Fruit fly (Drosophila melanogaster) whole organism, embryonic: ENCODE data around the gene CG7685.

Experiments used
- CG10979 ChIP-seq: fragments of 200-800 bp; sonication (Bioruptor generic); optimal IDR thresholded peaks from 2 replicates; lab custom pipeline; 2018; ENCODE audit warnings: missing biosample characterization, mild to moderate bottlenecking, missing genetic modification characterization, moderate library complexity
- CG11398 ChIP-seq: fragments of 200-800 bp; sonication (Bioruptor generic); optimal IDR thresholded peaks from 2 replicates; lab custom pipeline; 2016; ENCODE audit warnings: missing biosample characterization, missing genetic modification characterization
- CG12769 ChIP-seq: fragments of 200-800 bp; sonication (Bioruptor generic); optimal IDR thresholded peaks from 2 replicates; lab custom pipeline; 2019; ENCODE audit warnings: missing biosample characterization, mild to moderate bottlenecking, missing genetic modification characterization, moderate library complexity
- CG13296 ChIP-seq: fragments of 200-800 bp; sonication (Bioruptor generic); optimal IDR thresholded peaks from 3 replicates; lab custom pipeline; 2018; ENCODE audit warnings: missing biosample characterization, mild to moderate bottlenecking, missing genetic modification characterization
- CG13624 ChIP-seq: fragments of 200-800 bp; sonication (Bioruptor generic); optimal IDR thresholded peaks from 2 replicates; lab custom pipeline; 2016; ENCODE audit warnings: missing biosample characterization, missing genetic modification characterization
- CG15073 ChIP-seq: fragments of 200-800 bp; sonication (Bioruptor generic); optimal IDR thresholded peaks from 2 replicates; lab custom pipeline; 2016; ENCODE audit warnings: missing biosample characterization, missing genetic modification characterization
- CG1529 ChIP-seq: fragments of 200-800 bp; sonication (Bioruptor generic); optimal IDR thresholded peaks from 3 replicates; lab custom pipeline; 2018; ENCODE audit warnings: missing biosample characterization, missing genetic modification characterization
- CG15696 ChIP-seq: fragments of 200-800 bp; sonication (Bioruptor generic); optimal IDR thresholded peaks from 2 replicates; lab custom pipeline; 2019; ENCODE audit warnings: missing biosample characterization, mild to moderate bottlenecking, missing genetic modification characterization, moderate library complexity
- CG17361 ChIP-seq: fragments of 200-800 bp; sonication (Bioruptor generic); IDR thresholded peaks from 3 replicates; pipeline ENCODE4 v1.3.6; 2022; ENCODE audit warnings: missing biosample characterization, missing genetic modification characterization
- CG17612 ChIP-seq: fragments of 200-800 bp; sonication (Bioruptor generic); IDR thresholded peaks from 2 replicates; pipeline ENCODE4 v1.3.6; 2022; ENCODE audit warnings: missing biosample characterization, missing genetic modification characterization
- CG18476 ChIP-seq: fragments of 200-800 bp; sonication (Bioruptor generic); optimal IDR thresholded peaks from 2 replicates; lab custom pipeline; 2016; ENCODE audit warnings: missing biosample characterization, mild to moderate bottlenecking, missing genetic modification characterization
- CG3163 ChIP-seq: fragments of 200-800 bp; sonication (Bioruptor generic); optimal IDR thresholded peaks from 3 replicates; lab custom pipeline; 2016; ENCODE audit warnings: missing biosample characterization, missing genetic modification characterization
- CG34224 ChIP-seq: fragments of 200-800 bp; sonication (Bioruptor generic); IDR thresholded peaks from 3 replicates; pipeline ENCODE4 v1.3.6; 2022; ENCODE audit warnings: missing biosample characterization, missing genetic modification characterization; ENCODE audit not compliant: partially characterized antibody
- CG3838 ChIP-seq: fragments of 200-800 bp; sonication (Bioruptor generic); optimal IDR thresholded peaks from 3 replicates; lab custom pipeline; 2016; ENCODE audit warnings: missing biosample characterization, missing genetic modification characterization
- CG3847 ChIP-seq: fragments of 200-800 bp; sonication (Bioruptor generic); IDR thresholded peaks from 2 replicates; pipeline ENCODE4 v1.3.6; 2022; ENCODE audit warnings: missing biosample characterization, missing genetic modification characterization
- CG5953 ChIP-seq: fragments of 200-800 bp; sonication (Bioruptor generic); IDR thresholded peaks from 2 replicates; pipeline ENCODE4 v1.3.6; 2022; ENCODE audit warnings: missing biosample characterization, missing genetic modification characterization
- CG7357 ChIP-seq: fragments of 200-800 bp; sonication (Bioruptor generic); IDR thresholded peaks from 3 replicates; pipeline ENCODE4 v1.3.6; 2022; ENCODE audit warnings: missing biosample characterization, missing genetic modification characterization
- CG7786 ChIP-seq: fragments of 200-800 bp; sonication (Bioruptor generic); optimal IDR thresholded peaks from 2 replicates; lab custom pipeline; 2016; ENCODE audit warnings: missing biosample characterization, missing genetic modification characterization
- CG7963 ChIP-seq: fragments of 200-800 bp; sonication (Bioruptor generic); IDR thresholded peaks from 3 replicates; pipeline ENCODE4 v1.3.6; 2022; ENCODE audit warnings: missing biosample characterization, missing genetic modification characterization; ENCODE audit not compliant: partially characterized antibody
- Dek ChIP-seq: fragments of 200-800 bp; sonication (Bioruptor generic); optimal IDR thresholded peaks from 3 replicates; lab custom pipeline; 2019; ENCODE audit warnings: missing biosample characterization, mild to moderate bottlenecking, missing genetic modification characterization, moderate library complexity
- Dll ChIP-seq: fragments of 200-800 bp; sonication (Bioruptor generic); IDR thresholded peaks from 4 replicates; pipeline ENCODE4 v1.3.6; 2022; ENCODE audit warnings: missing biosample characterization, missing genetic modification characterization; ENCODE audit not compliant: partially characterized antibody
- Fer2 ChIP-seq: fragments of 200-800 bp; sonication (Bioruptor generic); optimal IDR thresholded peaks from 2 replicates; lab custom pipeline; 2018; ENCODE audit warnings: missing biosample characterization, mild to moderate bottlenecking, missing genetic modification characterization, moderate library complexity
- H2.0 ChIP-seq: fragments of 200-800 bp; sonication (Bioruptor generic); IDR thresholded peaks from 2 replicates; pipeline ENCODE4 v1.3.6; 2022; ENCODE audit warnings: missing biosample characterization, missing genetic modification characterization
- Hr3 ChIP-seq: fragments of 200-800 bp; sonication (Bioruptor generic); optimal IDR thresholded peaks from 3 replicates; lab custom pipeline; 2016; ENCODE audit warnings: missing biosample characterization, missing genetic modification characterization
- Hr39 ChIP-seq: fragments of >200 bp; optimal IDR thresholded peaks from 2 replicates; lab custom pipeline; 2017
- Meics ChIP-seq: fragments of 200-800 bp; sonication (Bioruptor generic); optimal IDR thresholded peaks from 2 replicates; lab custom pipeline; 2017; ENCODE audit warnings: missing biosample characterization, mild to moderate bottlenecking, missing genetic modification characterization
- Mrtf ChIP-seq: fragments of 200-800 bp; sonication (Bioruptor generic); IDR thresholded peaks from 3 replicates; pipeline ENCODE4 v1.3.6; 2022; ENCODE audit warnings: missing biosample characterization, missing genetic modification characterization
- NC2α ChIP-seq: fragments of 200-800 bp; sonication (Bioruptor generic); optimal IDR thresholded peaks from 2 replicates; lab custom pipeline; 2016; ENCODE audit warnings: missing biosample characterization, missing genetic modification characterization
- Pdp1 ChIP-seq, 2 experiments: fragments of 200-800 bp; sonication (Bioruptor generic); optimal IDR thresholded peaks; 3 replicates each; lab custom pipeline; 2016; ENCODE audit warnings: missing biosample characterization in 2 of 2, missing genetic modification characterization in 2 of 2, mild to moderate bottlenecking in 1 of 2, moderate library complexity in 1 of 2
- Poxn ChIP-seq: fragments of 200-800 bp; sonication (Bioruptor generic); IDR thresholded peaks from 2 replicates; pipeline ENCODE4 v1.3.6; 2022; ENCODE audit warnings: missing biosample characterization, missing genetic modification characterization
- Ravus ChIP-seq: fragments of 200-800 bp; sonication (Bioruptor generic); IDR thresholded peaks from 2 replicates; pipeline ENCODE4 v1.3.6; 2022; ENCODE audit warnings: missing biosample characterization, missing genetic modification characterization
- Tbp ChIP-seq: fragments of >200 bp; optimal IDR thresholded peaks from 2 replicates; lab custom pipeline; 2018; ENCODE audit warnings: missing biosample characterization, missing genetic modification characterization
- Usf ChIP-seq: fragments of 200-800 bp; sonication (Bioruptor generic); optimal IDR thresholded peaks from 2 replicates; lab custom pipeline; 2017; ENCODE audit warnings: missing genotype, missing biosample characterization, missing genetic modification characterization
- aop ChIP-seq: fragments of 200-800 bp; sonication (Bioruptor generic); IDR thresholded peaks from 2 replicates; pipeline ENCODE4 v1.3.6; 2022; ENCODE audit warnings: missing biosample characterization, missing genetic modification characterization
- chn ChIP-seq: fragments of 200-800 bp; sonication (Bioruptor generic); optimal IDR thresholded peaks from 2 replicates; lab custom pipeline; 2016; ENCODE audit warnings: missing biosample characterization, missing genetic modification characterization
- crol ChIP-seq: fragments of 200-800 bp; sonication (Bioruptor generic); IDR thresholded peaks from 2 replicates; pipeline ENCODE4 v1.3.6; 2022; ENCODE audit warnings: missing biosample characterization, missing genetic modification characterization
- crp ChIP-seq, 2 experiments: fragments of 200-800 bp; sonication (Bioruptor generic); optimal IDR thresholded peaks; 2 replicates in 1 of 2; 3 replicates in 1 of 2; lab custom pipeline; 2017; ENCODE audit warnings: missing biosample characterization in 2 of 2, missing genetic modification characterization in 2 of 2, mild to moderate bottlenecking in 1 of 2, moderate library complexity in 1 of 2
- dmrt99B ChIP-seq: fragments of 200-800 bp; sonication (Bioruptor generic); optimal IDR thresholded peaks from 2 replicates; lab custom pipeline; 2018; ENCODE audit warnings: missing biosample characterization, mild to moderate bottlenecking, missing genetic modification characterization, moderate library complexity
- eve ChIP-seq, 2 experiments: fragments of >200 bp; optimal IDR thresholded peaks; 2 replicates each; lab custom pipeline; 2017; ENCODE audit warnings: missing biosample characterization in 2 of 2, missing genetic modification characterization in 2 of 2
- gem ChIP-seq: fragments of 200-800 bp; sonication (Bioruptor generic); optimal IDR thresholded peaks from 2 replicates; lab custom pipeline; 2019; ENCODE audit warnings: missing biosample characterization, mild to moderate bottlenecking, missing genetic modification characterization, moderate library complexity
- klu ChIP-seq: fragments of 200-800 bp; sonication (Bioruptor generic); IDR thresholded peaks from 2 replicates; pipeline ENCODE4 v1.3.6; 2022; ENCODE audit warnings: missing biosample characterization, missing genetic modification characterization
- lbe ChIP-seq: fragments of 200-800 bp; sonication (Bioruptor generic); optimal IDR thresholded peaks from 2 replicates; lab custom pipeline; 2016; ENCODE audit warnings: missing biosample characterization, mild to moderate bottlenecking, missing genetic modification characterization
- otp ChIP-seq: fragments of 200-800 bp; sonication (Bioruptor generic); IDR thresholded peaks from 3 replicates; pipeline ENCODE4, ENCODE4 v1.3.6; 2022; ENCODE audit warnings: missing biosample characterization, missing genetic modification characterization
- scrt ChIP-seq: fragments of 200-800 bp; sonication (Bioruptor generic); optimal IDR thresholded peaks from 2 replicates; lab custom pipeline; 2018; ENCODE audit warnings: missing biosample characterization, mild to moderate bottlenecking, missing genetic modification characterization, moderate library complexity
- sens ChIP-seq: fragments of 200-800 bp; sonication (Bioruptor generic); peaks from one replicate; lab custom pipeline; 2016; ENCODE audit warnings: missing biosample characterization, missing genetic modification characterization
- sens-2 ChIP-seq: fragments of 200-800 bp; sonication (Bioruptor generic); IDR thresholded peaks from 2 replicates; pipeline ENCODE4 v1.3.6; 2022; ENCODE audit warnings: missing biosample characterization, missing genetic modification characterization
- sisA ChIP-seq: fragments of 200-800 bp; sonication (Bioruptor generic); IDR thresholded peaks from 2 replicates; pipeline ENCODE4 v1.3.6; 2022; ENCODE audit warnings: missing biosample characterization, missing genetic modification characterization
- sqz ChIP-seq: fragments of 200-800 bp; sonication (Bioruptor generic); optimal IDR thresholded peaks from 3 replicates; lab custom pipeline; 2018; ENCODE audit warnings: missing biosample characterization, mild to moderate bottlenecking, missing genetic modification characterization
- ttk ChIP-seq: fragments of 200-800 bp; sonication (Bioruptor generic); IDR thresholded peaks from 2 replicates; pipeline ENCODE4 v2.1.2; 2022; ENCODE audit warnings: missing biosample characterization, missing genetic modification characterization
- yki ChIP-seq: fragments of >200 bp; optimal IDR thresholded peaks from 3 replicates; lab custom pipeline; 2018

The CG7685 gene

dm6 chr3R:18436550-18437362, 32.0 kb downstream of the CG7685 start (continued):
- peak; percentile 47 for TF ChIP-seq Hr3 (GFP tag; lab: Kevin White, UChicago)
- no peak for TF ChIP-seq NC2α (GFP tag; lab: Kevin White, UChicago)
- TF ChIP-seq CG7963 (GFP tag; lab: Robert Waterston, UW): no peak
- no peak for TF ChIP-seq Hr39
- TF ChIP-seq ttk (GFP tag; lab: Robert Waterston, UW): peak; percentile 59
- no peak for TF ChIP-seq aop (GFP tag; lab: Robert Waterston, UW)
- no peak for TF ChIP-seq CG3838 (GFP tag; lab: Kevin White, UChicago)
- TF ChIP-seq CG3163 (GFP tag; lab: Kevin White, UChicago): peak; percentile 44
- no peak for TF ChIP-seq Poxn
- TF ChIP-seq Tbp (GFP tag; lab: Kevin White, UChicago): no peak
- TF ChIP-seq H2.0 (GFP tag; lab: Robert Waterston, UW): no peak
- TF ChIP-seq CG5953 (GFP tag; lab: Robert Waterston, UW): no peak
- TF ChIP-seq CG3847 (GFP tag; lab: Robert Waterston, UW): peak; percentile 30; the same call in 1 of the 2 replicates
- no peak for TF ChIP-seq CG7357
- peak; percentile 15; the same call in 1 of the 2 replicates for TF ChIP-seq Ravus
- no peak for TF ChIP-seq CG13296 (GFP tag; lab: Kevin White, UChicago)
- TF ChIP-seq Fer2 (tag; lab: Kevin White, UChicago): peak; percentile 12
- no peak for TF ChIP-seq klu (GFP tag; lab: Robert Waterston, UW)
- peak; percentile 82 for TF ChIP-seq gem (tag; lab: Kevin White, UChicago)
- no peak for TF ChIP-seq CG15696 (tag; lab: Kevin White, UChicago)
- TF ChIP-seq sqz (GFP tag; lab: Kevin White, UChicago): no peak
- TF ChIP-seq Meics (GFP tag; lab: Kevin White, UChicago): peak; percentile 85
- peak; percentile 62 for TF ChIP-seq CG12769 (tag; lab: Kevin White, UChicago)
- TF ChIP-seq sens-2 (GFP tag; lab: Robert Waterston, UW): peak; percentile 17; the same call in 1 of the 2 replicates
- peak; percentile 71 for TF ChIP-seq CG18476
- TF ChIP-seq Mrtf (GFP tag; lab: Robert Waterston, UW): no peak
- peak; percentile 78 for TF ChIP-seq dmrt99B (tag; lab: Kevin White, UChicago)
- TF ChIP-seq CG34224 (GFP tag; lab: Robert Waterston, UW): no peak
- TF ChIP-seq CG1529: no peak
- peak; percentile 64 for TF ChIP-seq Dek (tag; lab: Kevin White, UChicago)
- TF ChIP-seq CG13624 (GFP tag; lab: Kevin White, UChicago): peak; percentile 47
- TF ChIP-seq crp (GFP tag; optimal IDR thresholded peaks at IDR 0.05; lab: Kevin White, UChicago): peak in 1 of 2 experiments; percentile 1
- TF ChIP-seq scrt (GFP tag; lab: Kevin White, UChicago): peak; percentile 49
- TF ChIP-seq crol: peak; percentile 87
- 0 out of 3 replicates have a peak, but pooled peaks have one; percentile 15 for TF ChIP-seq otp (GFP tag; lab: Robert Waterston, UW)
- no peak for TF ChIP-seq CG10979
- peak; percentile 71 to 76 for TF ChIP-seq Pdp1 (GFP tag; optimal IDR thresholded peaks at IDR 0.05; lab: Kevin White, UChicago)
- peak; percentile 12 for TF ChIP-seq yki (lab: Kevin White, UChicago)
- peak; percentile 27 for TF ChIP-seq Usf (GFP tag; lab: Kevin White, UChicago)
- peak; percentile 91 for TF ChIP-seq sens (GFP tag; lab: Kevin White, UChicago)
- peak; percentile 11 for TF ChIP-seq chn
- TF ChIP-seq CG17612 (GFP tag; lab: Robert Waterston, UW): no peak
- no peak for TF ChIP-seq CG15073 (GFP tag; lab: Kevin White, UChicago)
- TF ChIP-seq Dll (GFP tag; lab: Robert Waterston, UW): no peak
- TF ChIP-seq CG11398 (GFP tag; lab: Kevin White, UChicago): no peak
- TF ChIP-seq lbe (GFP tag; lab: Kevin White, UChicago): peak; percentile 64
- peak; percentile 61 for TF ChIP-seq sisA (GFP tag; lab: Robert Waterston, UW)
- peak in 1 of 2 experiments; percentile 39 for TF ChIP-seq eve (GFP tag; optimal IDR thresholded peaks at IDR 0.05; lab: Kevin White, UChicago)
- no peak; the same call in 2 of the 3 replicates for TF ChIP-seq CG17361 (GFP tag; lab: Robert Waterston, UW)
- peak; percentile 77 for TF ChIP-seq CG7786 (GFP tag; lab: Kevin White, UChicago)
